Fruit fly (Drosophila melanogaster) whole organism, embryonic: ENCODE data around the gene ScpX.
A peak's percentile ranks its signal among the peaks of the same experiment; 100 is the strongest.

Experiments used
- CG10654 ChIP-seq: fragments of 200-800 bp; sonication (Bioruptor generic); optimal IDR thresholded peaks from 2 replicates; lab custom pipeline; 2016; ENCODE audit warnings: missing biosample characterization, missing genetic modification characterization
- CG12071 ChIP-seq: fragments of 200-800 bp; sonication (Bioruptor generic); optimal IDR thresholded peaks from 3 replicates; lab custom pipeline; 2018; ENCODE audit warnings: missing biosample characterization, mild to moderate bottlenecking, missing genetic modification characterization
- CG13775 ChIP-seq: fragments of 200-800 bp; sonication (Bioruptor generic); optimal IDR thresholded peaks from 3 replicates; lab custom pipeline; 2017; ENCODE audit warnings: missing biosample characterization, mild to moderate bottlenecking, missing genetic modification characterization
- CG15269 ChIP-seq: fragments of 200-800 bp; sonication (Bioruptor generic); optimal IDR thresholded peaks from 2 replicates; lab custom pipeline; 2018; ENCODE audit warnings: missing biosample characterization, mild to moderate bottlenecking, missing genetic modification characterization, moderate library complexity
- CG16863 ChIP-seq: fragments of 200-800 bp; sonication (Bioruptor generic); optimal IDR thresholded peaks from 3 replicates; lab custom pipeline; 2016; ENCODE audit warnings: missing biosample characterization, missing genetic modification characterization
- CG17829 ChIP-seq: fragments of 200-800 bp; optimal IDR thresholded peaks from 2 replicates; lab custom pipeline; 2019; ENCODE audit warnings: missing biosample characterization, mild to moderate bottlenecking, missing genetic modification characterization, moderate library complexity
- CG18764 ChIP-seq: fragments of 200-800 bp; sonication (Bioruptor generic); optimal IDR thresholded peaks from 3 replicates; lab custom pipeline; 2016; ENCODE audit warnings: missing biosample characterization, missing genetic modification characterization
- CG30431 ChIP-seq: fragments of 200-800 bp; sonication (Bioruptor generic); optimal IDR thresholded peaks from 2 replicates; lab custom pipeline; 2017; ENCODE audit warnings: missing biosample characterization, missing genetic modification characterization
- CG31365 ChIP-seq: fragments of 200-800 bp; sonication (Bioruptor generic); optimal IDR thresholded peaks from 2 replicates; lab custom pipeline; 2018; ENCODE audit warnings: missing biosample characterization, mild to moderate bottlenecking, missing genetic modification characterization
- CG33213 ChIP-seq: fragments of 200-800 bp; sonication (Bioruptor generic); optimal IDR thresholded peaks from 3 replicates; lab custom pipeline; 2016; ENCODE audit warnings: missing biosample characterization, missing genetic modification characterization
- CG34224 ChIP-seq: fragments of 200-800 bp; sonication (Bioruptor generic); IDR thresholded peaks from 3 replicates; pipeline ENCODE4 v1.3.6; 2022; ENCODE audit warnings: missing biosample characterization, missing genetic modification characterization; ENCODE audit not compliant: partially characterized antibody
- CG3726 ChIP-seq: fragments of 200-800 bp; sonication (Bioruptor generic); IDR thresholded peaks from 3 replicates; pipeline ENCODE4, ENCODE4 v1.3.6; 2022; ENCODE audit warnings: missing biosample characterization, missing genetic modification characterization
- CG4360 ChIP-seq: fragments of 200-800 bp; sonication (Bioruptor generic); IDR thresholded peaks from 2 replicates; pipeline ENCODE4 v1.3.6; 2022; ENCODE audit warnings: missing biosample characterization, missing genetic modification characterization
- CG4424 ChIP-seq: fragments of 200-800 bp; sonication (Bioruptor generic); optimal IDR thresholded peaks from 3 replicates; lab custom pipeline; 2016; ENCODE audit warnings: missing biosample characterization, missing genetic modification characterization
- CG4820 ChIP-seq: fragments of 200-800 bp; sonication (Bioruptor generic); optimal IDR thresholded peaks from 3 replicates; lab custom pipeline; 2016; ENCODE audit warnings: missing biosample characterization, missing genetic modification characterization
- CG5245 ChIP-seq: fragments of 200-800 bp; sonication (Bioruptor generic); optimal IDR thresholded peaks from 3 replicates; lab custom pipeline; 2016; ENCODE audit warnings: missing biosample characterization, missing genetic modification characterization
- CG6791 ChIP-seq: fragments of 200-800 bp; sonication (Bioruptor generic); IDR thresholded peaks from 3 replicates; pipeline ENCODE4 v1.3.6; 2022; ENCODE audit warnings: missing biosample characterization, missing genetic modification characterization; ENCODE audit not compliant: partially characterized antibody
- CG8388 ChIP-seq: fragments of 200-800 bp; sonication (Bioruptor generic); optimal IDR thresholded peaks from 2 replicates; lab custom pipeline; 2019; ENCODE audit warnings: missing biosample characterization, mild to moderate bottlenecking, missing genetic modification characterization, moderate library complexity
- CG8765 ChIP-seq: fragments of 200-800 bp; sonication (Bioruptor generic); IDR thresholded peaks from 2 replicates; pipeline ENCODE4 v1.3.6; 2022; ENCODE audit warnings: missing biosample characterization, missing genetic modification characterization
- CrebB ChIP-seq: fragments of 200-800 bp; sonication (Bioruptor generic); optimal IDR thresholded peaks from 3 replicates; lab custom pipeline; 2018; ENCODE audit warnings: missing biosample characterization, mild to moderate bottlenecking, missing genetic modification characterization
- Dip3 ChIP-seq: fragments of 200-800 bp; sonication (Bioruptor generic); optimal IDR thresholded peaks from 3 replicates; lab custom pipeline; 2016; ENCODE audit warnings: missing biosample characterization, missing genetic modification characterization
- E2f1 ChIP-seq: fragments of 200-800 bp; sonication (Bioruptor generic); IDR thresholded peaks from 2 replicates; pipeline ENCODE4 v1.3.6; 2022; ENCODE audit warnings: missing biosample characterization, missing genetic modification characterization
- Meics ChIP-seq: fragments of 200-800 bp; sonication (Bioruptor generic); optimal IDR thresholded peaks from 2 replicates; lab custom pipeline; 2017; ENCODE audit warnings: missing biosample characterization, mild to moderate bottlenecking, missing genetic modification characterization
- Mes4 ChIP-seq: fragments of 200-800 bp; sonication (Bioruptor generic); optimal IDR thresholded peaks from 2 replicates; lab custom pipeline; 2016; ENCODE audit warnings: missing biosample characterization, missing genetic modification characterization
- NFAT ChIP-seq: fragments of 200-800 bp; sonication (Bioruptor generic); IDR thresholded peaks from 2 replicates; pipeline ENCODE4 v1.3.6; 2022; ENCODE audit warnings: missing biosample characterization, missing genetic modification characterization
- Neu2 ChIP-seq: fragments of 200-800 bp; sonication (Bioruptor generic); optimal IDR thresholded peaks from 3 replicates; lab custom pipeline; 2016; ENCODE audit warnings: missing biosample characterization, missing genetic modification characterization, borderline replicate concordance
- Nf-YC ChIP-seq: fragments of 200-800 bp; optimal IDR thresholded peaks from 3 replicates; lab custom pipeline; 2019; ENCODE audit warnings: missing biosample characterization, mild to moderate bottlenecking, missing genetic modification characterization, moderate library complexity
- Tbp ChIP-seq: fragments of >200 bp; optimal IDR thresholded peaks from 2 replicates; lab custom pipeline; 2018; ENCODE audit warnings: missing biosample characterization, missing genetic modification characterization
- ab ChIP-seq: fragments of 200-800 bp; sonication (Bioruptor generic); optimal IDR thresholded peaks from 2 replicates; lab custom pipeline; 2016; ENCODE audit warnings: missing biosample characterization, missing genetic modification characterization
- ac ChIP-seq: fragments of 200-800 bp; sonication (Bioruptor generic); optimal IDR thresholded peaks from 3 replicates; lab custom pipeline; 2017; ENCODE audit warnings: missing biosample characterization, mild to moderate bottlenecking, missing genetic modification characterization
- ato ChIP-seq: fragments of 200-800 bp; sonication (Bioruptor generic); IDR thresholded peaks from 2 replicates; pipeline ENCODE4 v1.3.6; 2022; ENCODE audit warnings: missing biosample characterization, missing genetic modification characterization; ENCODE audit not compliant: partially characterized antibody
- bbx ChIP-seq: fragments of 200-800 bp; sonication (Bioruptor generic); IDR thresholded peaks from 2 replicates; pipeline ENCODE4 v1.3.6; 2022; ENCODE audit warnings: missing biosample characterization, missing genetic modification characterization; ENCODE audit not compliant: partially characterized antibody
- btn ChIP-seq: fragments of 200-800 bp; sonication (Bioruptor generic); optimal IDR thresholded peaks from 2 replicates; lab custom pipeline; 2016; ENCODE audit warnings: missing biosample characterization, missing genetic modification characterization
- crc ChIP-seq: fragments of 200-800 bp; sonication (Bioruptor generic); optimal IDR thresholded peaks from 2 replicates; lab custom pipeline; 2016; ENCODE audit warnings: missing biosample characterization, missing genetic modification characterization
- fru ChIP-seq: fragments of >200 bp; optimal IDR thresholded peaks from 2 replicates; lab custom pipeline; 2017
- gce ChIP-seq: fragments of 200-800 bp; sonication (Bioruptor generic); IDR thresholded peaks from 3 replicates; pipeline ENCODE4 v1.3.6; 2022; ENCODE audit warnings: missing biosample characterization, missing genetic modification characterization
- grn ChIP-seq: fragments of 200-800 bp; sonication (Bioruptor generic); optimal IDR thresholded peaks from 3 replicates; lab custom pipeline; 2017; ENCODE audit warnings: missing biosample characterization, missing genetic modification characterization
- ham ChIP-seq: fragments of 200-800 bp; sonication (Bioruptor generic); IDR thresholded peaks from 2 replicates; pipeline ENCODE4 v1.3.6; 2022; ENCODE audit warnings: missing biosample characterization, missing genetic modification characterization
- inv ChIP-seq: fragments of 200-800 bp; sonication (Bioruptor generic); IDR thresholded peaks from 2 replicates; pipeline ENCODE4 v1.3.6; 2022; ENCODE audit warnings: missing biosample characterization, missing genetic modification characterization; ENCODE audit not compliant: partially characterized antibody
- knrl ChIP-seq: fragments of 200-800 bp; sonication (Bioruptor generic); IDR thresholded peaks from 3 replicates; pipeline ENCODE4 v1.3.6; 2022; ENCODE audit warnings: missing biosample characterization, missing genetic modification characterization; ENCODE audit not compliant: partially characterized antibody
- maf-S ChIP-seq: fragments of 200-800 bp; sonication (Bioruptor generic); optimal IDR thresholded peaks from 2 replicates; lab custom pipeline; 2016; ENCODE audit warnings: missing biosample characterization, missing genetic modification characterization
- nerfin-1 ChIP-seq: fragments of 200-800 bp; sonication (Bioruptor generic); optimal IDR thresholded peaks from 3 replicates; lab custom pipeline; 2019; ENCODE audit warnings: missing biosample characterization, mild to moderate bottlenecking, missing genetic modification characterization, moderate library complexity
- nerfin-2 ChIP-seq: fragments of 200-800 bp; sonication (Bioruptor generic); IDR thresholded peaks from 2 replicates; pipeline ENCODE4 v1.3.6; 2022; ENCODE audit warnings: missing biosample characterization, missing genetic modification characterization; ENCODE audit not compliant: partially characterized antibody
- pan ChIP-seq, 4 experiments: fragments of >200 bp in 3 of 4; fragments of 200-800 bp in 1 of 4; sonication (Bioruptor generic) in 1 of 4; optimal IDR thresholded peaks in 3 of 4; IDR thresholded peaks in 1 of 4; 2 replicates each; pipeline versions ENCODE4 v1.3.6 to Lab custom; 2017 to 2022; ENCODE audit warnings: missing biosample characterization in 2 of 4, missing genetic modification characterization in 2 of 4, mixed read lengths in 1 of 4
- peb ChIP-seq: fragments of 200-800 bp; sonication (Bioruptor generic); IDR thresholded peaks from 2 replicates; pipeline ENCODE4 v1.3.6; 2022; ENCODE audit warnings: missing biosample characterization, missing genetic modification characterization
- psq ChIP-seq: fragments of 200-800 bp; sonication (Bioruptor generic); optimal IDR thresholded peaks from 2 replicates; lab custom pipeline; 2017; ENCODE audit warnings: missing biosample characterization, missing genetic modification characterization
- repo ChIP-seq: fragments of 200-800 bp; sonication (Bioruptor generic); optimal IDR thresholded peaks from 2 replicates; lab custom pipeline; 2016; ENCODE audit warnings: missing biosample characterization, missing genetic modification characterization
- slou ChIP-seq: fragments of 200-800 bp; sonication (Bioruptor generic); optimal IDR thresholded peaks from 3 replicates; lab custom pipeline; 2016; ENCODE audit warnings: missing biosample characterization, missing genetic modification characterization
- ttk ChIP-seq: fragments of 200-800 bp; sonication (Bioruptor generic); IDR thresholded peaks from 2 replicates; pipeline ENCODE4 v2.1.2; 2022; ENCODE audit warnings: missing biosample characterization, missing genetic modification characterization
- zf30C ChIP-seq: fragments of 200-800 bp; sonication (Bioruptor generic); optimal IDR thresholded peaks from 3 replicates; lab custom pipeline; 2018; ENCODE audit warnings: missing biosample characterization, mild to moderate bottlenecking, missing genetic modification characterization

The ScpX gene

DNA sequence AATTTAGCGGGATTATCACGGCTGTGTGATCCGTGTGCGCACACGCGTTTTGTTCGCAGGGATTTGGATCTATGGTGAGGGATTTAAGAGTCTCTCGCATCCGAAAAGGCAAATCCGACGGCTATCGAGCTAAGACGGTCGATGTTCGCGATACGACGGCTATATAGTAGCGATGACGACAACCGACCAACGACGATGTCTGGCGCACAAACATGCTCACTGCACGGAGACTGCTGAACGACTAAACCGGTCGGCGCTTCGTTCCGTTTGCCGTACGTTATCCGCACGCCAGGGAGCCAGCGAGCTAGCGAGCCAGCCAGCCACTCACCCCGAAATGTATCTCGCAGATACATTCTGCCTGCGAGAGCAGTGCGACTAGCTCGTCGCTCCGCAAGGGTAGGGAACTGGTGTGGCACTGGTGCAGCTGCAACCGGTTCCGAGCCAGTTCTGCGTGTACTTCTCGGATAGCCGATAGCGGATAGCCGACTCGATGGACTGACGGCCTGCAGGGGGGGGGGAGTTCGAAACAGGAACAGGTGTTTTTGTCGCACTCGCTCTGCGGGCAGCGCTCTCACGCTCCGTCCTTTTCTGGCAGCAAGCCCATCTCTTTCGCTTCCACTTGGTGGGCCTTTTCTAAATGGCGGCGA lies 50.1 kb downstream of the ScpX start, which contains the start of gene tup (continued):
- no peak for TF ChIP-seq CG18764
- no peak for TF ChIP-seq Meics (GFP tag; lab: Kevin White, UChicago)
- no peak for TF ChIP-seq zf30C (GFP tag; lab: Kevin White, UChicago)
- TF ChIP-seq ttk (GFP tag; lab: Robert Waterston, UW), result peak; percentile 85
- TF ChIP-seq CG4424 (GFP tag; lab: Kevin White, UChicago), result no peak
- no peak for TF ChIP-seq pan (optimal IDR thresholded peaks at IDR 0.05; lab: Kevin White, UChicago)
- no peak for TF ChIP-seq pan (GFP tag; optimal IDR thresholded peaks at IDR 0.05 in 1 of 2, IDR thresholded peaks at IDR 0.05 in 1 of 2)
- no peak for TF ChIP-seq peb (GFP tag; lab: Robert Waterston, UW)
- TF ChIP-seq repo (GFP tag; lab: Kevin White, UChicago), result no peak
- TF ChIP-seq CG10654 (GFP tag; lab: Kevin White, UChicago), result no peak
- TF ChIP-seq CrebB, result peak; percentile 1
- no peak for TF ChIP-seq CG8765 (GFP tag; lab: Robert Waterston, UW)
- TF ChIP-seq grn, result no peak
- peak; percentile 10 for TF ChIP-seq nerfin-1 (tag; lab: Kevin White, UChicago)
- TF ChIP-seq crc (GFP tag; lab: Kevin White, UChicago), result no peak
- no peak for TF ChIP-seq ham (GFP tag; lab: Robert Waterston, UW)
- no peak for TF ChIP-seq CG12071
- peak; percentile 8 for TF ChIP-seq Tbp (GFP tag; lab: Kevin White, UChicago)
- TF ChIP-seq fru (lab: Kevin White, UChicago), result no peak
- TF ChIP-seq bbx (GFP tag; lab: Robert Waterston, UW), result peak; percentile 63
- TF ChIP-seq ac (GFP tag; lab: Kevin White, UChicago), result peak; percentile 84
- TF ChIP-seq ato (GFP tag; lab: Robert Waterston, UW), result 0 out of 2 replicates have a peak, but pooled peaks have one; percentile 14
- TF ChIP-seq CG13775 (GFP tag; lab: Kevin White, UChicago), result no peak
- no peak for TF ChIP-seq CG8388 (GFP tag; lab: Kevin White, UChicago)
- TF ChIP-seq gce (GFP tag; lab: Robert Waterston, UW), result peak; percentile 6; the same call in 1 of the 3 replicates
- no peak for TF ChIP-seq inv (GFP tag; lab: Robert Waterston, UW)
- no peak for TF ChIP-seq CG33213
- no peak for TF ChIP-seq nerfin-2
- TF ChIP-seq Nf-YC (tag; lab: Kevin White, UChicago), result peak; percentile 99
- no peak for TF ChIP-seq Dip3
- TF ChIP-seq knrl (GFP tag; lab: Robert Waterston, UW), result peak; percentile 39; the same call in 2 of the 3 replicates
- no peak for TF ChIP-seq CG15269 (tag; lab: Kevin White, UChicago)
- no peak for TF ChIP-seq CG31365 (tag; lab: Kevin White, UChicago)
- TF ChIP-seq CG17829 (tag; lab: Kevin White, UChicago), result peak; percentile 36
- 0 out of 3 replicates have a peak, but pooled peaks have one; percentile 21 for TF ChIP-seq CG34224 (GFP tag; lab: Robert Waterston, UW)
- TF ChIP-seq slou (GFP tag; lab: Kevin White, UChicago), result no peak
- no peak for TF ChIP-seq ab (GFP tag; lab: Kevin White, UChicago)
- TF ChIP-seq CG30431 (GFP tag; lab: Kevin White, UChicago), result no peak
- no peak for TF ChIP-seq E2f1 (GFP tag; lab: Robert Waterston, UW)
- no peak for TF ChIP-seq CG5245
- TF ChIP-seq psq (GFP tag; lab: Kevin White, UChicago), result no peak
- TF ChIP-seq maf-S, result no peak
- TF ChIP-seq Neu2 (GFP tag; lab: Kevin White, UChicago), result no peak
- TF ChIP-seq Mes4 (GFP tag; lab: Kevin White, UChicago), result no peak
- TF ChIP-seq btn, result peak; percentile 0
- TF ChIP-seq CG6791, result no peak
- TF ChIP-seq CG3726 (GFP tag; lab: Robert Waterston, UW), result no peak
- TF ChIP-seq CG4820 (GFP tag; lab: Kevin White, UChicago), result no peak
- no peak for TF ChIP-seq CG4360
- no peak for TF ChIP-seq NFAT
- no peak for TF ChIP-seq CG16863
